Fruit fly (Drosophila melanogaster) S2 (cell line): Measurements from ENCODE around the gene melt.

Experiments used
- CG8478 ChIP-seq: fragments of >200 bp; optimal IDR thresholded peaks from 2 replicates; lab custom pipeline; 2018
- CTCF ChIP-seq, 2 experiments: fragments of >200 bp; optimal IDR thresholded peaks; 2 replicates each; lab custom pipeline; 2018

- no peak for TF ChIP-seq CG8478 (lab: Kevin White, UChicago)
- TF ChIP-seq CTCF (optimal IDR thresholded peaks at IDR 0.05; lab: Kevin White, UChicago) = no peak
Observed at dm6 chr3L:7105693-7106092, 28.6 kb upstream of the melt start.
